Worm (Caenorhabditis elegans) whole organism, mixed stage, embryonic: ENCODE results near the gene R08A2.7.

ENCODE experiments used
- M03D4.4 ChIP-seq: sonication (generic microtip); optimal IDR thresholded peaks from 2 replicates; lab custom pipeline; 2017; ENCODE audit warnings: mild to moderate bottlenecking, missing genetic modification characterization, missing compliant biosample characterization
- bed-3 ChIP-seq: fragments of 200-800 bp; sonication (Bioruptor generic); optimal IDR thresholded peaks from 3 replicates; lab custom pipeline; 2018; ENCODE audit warnings: mild to moderate bottlenecking, missing genetic modification characterization, moderate library complexity, missing compliant biosample characterization
- blmp-1 ChIP-seq: fragments of 150-350 bp; optimal IDR thresholded peaks from 2 replicates; lab custom pipeline; 2014; ENCODE audit warnings: missing biosample characterization, missing genetic modification characterization
- ceh-43 ChIP-seq: fragments of 200-800 bp; sonication (Bioruptor generic); optimal IDR thresholded peaks from 2 replicates; lab custom pipeline; 2018; ENCODE audit warnings: mild to moderate bottlenecking, missing genetic modification characterization, moderate library complexity, missing compliant biosample characterization
- ceh-83 ChIP-seq: fragments of 200-800 bp; sonication (Bioruptor generic); optimal IDR thresholded peaks from 2 replicates; lab custom pipeline; 2018; ENCODE audit warnings: mild to moderate bottlenecking, missing genetic modification characterization, missing compliant biosample characterization
- ces-1 ChIP-seq: fragments of 150-350 bp; optimal IDR thresholded peaks from 2 replicates; lab custom pipeline; 2014; ENCODE audit warnings: missing biosample characterization, missing genetic modification reagents, missing genetic modification characterization
- cnd-1 ChIP-seq: fragments of 200-800 bp; sonication (Bioruptor generic); optimal IDR thresholded peaks from 2 replicates; lab custom pipeline; 2018; ENCODE audit warnings: mild to moderate bottlenecking, missing genetic modification characterization, missing compliant biosample characterization
- drap-1 ChIP-seq: fragments of 200-800 bp; sonication (Bioruptor generic); optimal IDR thresholded peaks from 3 replicates; lab custom pipeline; 2018; ENCODE audit warnings: mild to moderate bottlenecking, missing genetic modification characterization, missing compliant biosample characterization
- elt-1 ChIP-seq: sonication (generic microtip); optimal IDR thresholded peaks from 2 replicates; lab custom pipeline; 2017; ENCODE audit warnings: missing genetic modification characterization, mild to moderate bottlenecking, missing compliant biosample characterization, antibody characterized with exemption, moderate library complexity, borderline replicate concordance; ENCODE audit not compliant: insufficient read depth
- elt-3 ChIP-seq: fragments of 150-350 bp; optimal IDR thresholded peaks from 2 replicates; lab custom pipeline; 2014; ENCODE audit warnings: missing biosample characterization, missing genetic modification characterization
- flh-1 ChIP-seq: fragments of 200-800 bp; sonication (Bioruptor generic); optimal IDR thresholded peaks from 2 replicates; lab custom pipeline; 2018; ENCODE audit warnings: mild to moderate bottlenecking, missing genetic modification characterization, moderate library complexity, missing compliant biosample characterization
- hlh-1 ChIP-seq: fragments of 150-350 bp; optimal IDR thresholded peaks from 2 replicates; lab custom pipeline; 2014; ENCODE audit warnings: missing biosample characterization, missing genetic modification reagents, missing genetic modification characterization
- lin-13 ChIP-seq: fragments of 150-350 bp; optimal IDR thresholded peaks from 2 replicates; lab custom pipeline; 2014; ENCODE audit warnings: missing biosample characterization, missing genetic modification characterization
- lin-32 ChIP-seq: fragments of 200-800 bp; sonication (Bioruptor generic); optimal IDR thresholded peaks from 2 replicates; lab custom pipeline; 2018; ENCODE audit warnings: mild to moderate bottlenecking, missing genetic modification characterization, missing compliant biosample characterization
- mab-5 ChIP-seq: fragments of 150-350 bp; optimal IDR thresholded peaks from 2 replicates; lab custom pipeline; 2014; ENCODE audit warnings: missing biosample characterization, missing genetic modification characterization
- mls-2 ChIP-seq: sonication (generic microtip); optimal IDR thresholded peaks from 2 replicates; lab custom pipeline; 2016; ENCODE audit warnings: mild to moderate bottlenecking, missing genetic modification characterization, moderate library complexity, missing compliant biosample characterization
- nhr-12 ChIP-seq: fragments of 150-350 bp; optimal IDR thresholded peaks from 2 replicates; lab custom pipeline; 2014; ENCODE audit warnings: missing biosample characterization, missing genetic modification characterization
- nhr-2 ChIP-seq: fragments of 150-350 bp; optimal IDR thresholded peaks from 2 replicates; lab custom pipeline; 2014; ENCODE audit warnings: missing biosample characterization, missing genetic modification characterization
- nhr-237 ChIP-seq: fragments of 150-350 bp; optimal IDR thresholded peaks from 2 replicates; lab custom pipeline; 2014; ENCODE audit warnings: missing biosample characterization, missing genetic modification characterization
- nhr-28 ChIP-seq: fragments of 150-350 bp; optimal IDR thresholded peaks from 2 replicates; lab custom pipeline; 2014; ENCODE audit warnings: missing biosample characterization, missing genetic modification characterization
- pha-4 ChIP-seq: fragments of 150-350 bp; optimal IDR thresholded peaks from 2 replicates; lab custom pipeline; 2018; ENCODE audit warnings: missing biosample characterization, missing genetic modification reagents, missing genetic modification characterization
- sem-2 ChIP-seq: fragments of 200-800 bp; sonication (Bioruptor generic); optimal IDR thresholded peaks from 2 replicates; lab custom pipeline; 2018; ENCODE audit warnings: mild to moderate bottlenecking, missing genetic modification characterization, missing compliant biosample characterization
- snpc-4 ChIP-seq: fragments of 150-350 bp; optimal IDR thresholded peaks from 2 replicates; lab custom pipeline; 2014; ENCODE audit warnings: missing biosample characterization, missing genetic modification characterization
- sptf-1 ChIP-seq: sonication (generic microtip); optimal IDR thresholded peaks from 2 replicates; lab custom pipeline; 2017; ENCODE audit warnings: mild to moderate bottlenecking, missing genetic modification characterization, moderate library complexity, missing compliant biosample characterization
- tbx-8 ChIP-seq: fragments of 200-800 bp; sonication (Bioruptor generic); optimal IDR thresholded peaks from 2 replicates; lab custom pipeline; 2018; ENCODE audit warnings: mild to moderate bottlenecking, missing genetic modification characterization, moderate library complexity, missing compliant biosample characterization
- unc-120 ChIP-seq: sonication (generic microtip); optimal IDR thresholded peaks from 2 replicates; lab custom pipeline; 2017; ENCODE audit warnings: missing genetic modification characterization, missing compliant biosample characterization; ENCODE audit not compliant: poor library complexity, severe bottlenecking
- unc-39 ChIP-seq: fragments of 150-350 bp; optimal IDR thresholded peaks from 2 replicates; lab custom pipeline; 2014; ENCODE audit warnings: missing biosample characterization, missing genetic modification characterization
- unc-62 ChIP-seq: fragments of 150-350 bp; optimal IDR thresholded peaks from 2 replicates; lab custom pipeline; 2014; ENCODE audit warnings: missing biosample characterization, missing genetic modification reagents, missing genetic modification characterization
- zip-8 ChIP-seq: fragments of 150-350 bp; optimal IDR thresholded peaks from 2 replicates; lab custom pipeline; 2014; ENCODE audit warnings: missing biosample characterization, missing genetic modification characterization

Gene R08A2.7

DNA sequence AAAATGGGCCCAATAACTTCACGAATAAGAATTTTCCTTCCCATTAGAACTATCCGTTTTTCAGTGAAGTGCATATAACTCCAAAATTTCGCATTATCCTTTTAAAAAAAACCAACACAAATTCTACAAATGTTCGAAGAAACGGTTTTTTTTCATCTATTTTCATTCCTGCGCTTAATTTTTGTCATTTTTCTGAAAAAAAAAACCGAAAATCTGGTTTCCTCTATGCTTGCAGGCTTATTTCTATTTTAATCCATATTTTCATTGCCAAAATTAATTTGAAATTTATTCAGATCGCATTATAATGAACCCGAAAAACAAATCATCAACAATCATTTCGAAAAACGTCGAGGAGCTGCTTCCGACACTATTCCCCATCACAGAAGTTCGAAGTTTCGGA lies 24.5 kb upstream of the R08A2.7 start, which contains the start of gene set-5:
TSS of gene set-5 (plus strand) at position 301 of the 400 bp plus-strand sequence.
- no peak for TF ChIP-seq snpc-4 (tag; lab: Kevin White, UChicago)

ce11 chrV:14707958-14708357 lies 15.2 kb upstream of the R08A2.7 start, which contains the start of gene R08A2.9:
Gene R08A2.9 (plus strand): TSS chrV:14708258.
- TF ChIP-seq sem-2 (GFP tag; lab: Kevin White, UChicago), result no peak
- TF ChIP-seq pha-4 (tag; lab: Kevin White, UChicago), result no peak
- TF ChIP-seq mls-2 (tag; lab: Kevin White, UChicago), result no peak
- no peak for TF ChIP-seq hlh-1 (tag; lab: Kevin White, UChicago)
- TF ChIP-seq nhr-12 (tag; lab: Kevin White, UChicago), result no peak
- TF ChIP-seq nhr-237 (tag; lab: Kevin White, UChicago), result no peak
- TF ChIP-seq mab-5 (tag; lab: Kevin White, UChicago), result no peak

- TF ChIP-seq lin-13 (no peak), sem-2 (GFP tag; lab: Kevin White, UChicago) (no peak), bed-3 (GFP tag; lab: Kevin White, UChicago) (no peak), M03D4.4 (tag; lab: Kevin White, UChicago) (no peak)
Observed at ce11 chrV:14711077-14711476, 12.0 kb upstream of the R08A2.7 start, which contains the start of gene ssp-33. Gene ssp-33 (plus strand): TSS chrV:14711377.

DNA sequence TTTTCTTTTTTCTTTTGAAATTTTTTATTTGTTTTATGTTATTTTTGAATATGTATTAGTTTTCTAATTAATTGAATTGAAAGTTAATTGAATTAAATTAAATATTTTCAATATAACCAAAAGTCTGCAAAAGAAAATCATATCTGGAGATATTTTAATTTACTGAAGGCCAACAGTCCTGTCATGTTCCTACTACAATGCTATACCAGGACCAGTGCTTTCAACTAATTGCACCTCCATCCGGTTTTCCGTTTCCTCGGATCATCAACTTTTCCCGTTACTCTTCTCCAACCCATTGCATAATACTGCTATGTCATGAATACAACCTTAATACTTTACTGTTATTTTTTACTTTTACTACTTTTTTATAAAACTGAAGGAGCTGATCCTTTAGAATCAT lies 10.8 kb upstream of the R08A2.7 start, which contains the start of gene R08A2.5:
TSS of gene R08A2.5 (plus strand) at position 301 of the 400 bp plus-strand sequence.
- TF ChIP-seq ceh-43 (GFP tag; lab: Kevin White, UChicago) (no peak), elt-1 (tag; lab: Kevin White, UChicago) (no peak), elt-3 (tag; lab: Kevin White, UChicago) (no peak), nhr-12 (tag; lab: Kevin White, UChicago) (no peak), pha-4 (tag; lab: Kevin White, UChicago) (no peak), bed-3 (GFP tag; lab: Kevin White, UChicago) (no peak), sptf-1 (tag; lab: Kevin White, UChicago) (no peak), cnd-1 (no peak), flh-1 (GFP tag; lab: Kevin White, UChicago) (no peak), ceh-83 (GFP tag; lab: Kevin White, UChicago) (no peak), ces-1 (GFP tag; lab: Kevin White, UChicago) (no peak), drap-1 (GFP tag; lab: Kevin White, UChicago) (no peak)

ce11 chrV:14715608-14716007 lies 7.5 kb upstream of the R08A2.7 start, which contains the start of gene R08A2.2:
Gene R08A2.2 (minus strand): TSS chrV:14715708.
- TF ChIP-seq snpc-4 (tag; lab: Kevin White, UChicago) (no peak), sptf-1 (tag; lab: Kevin White, UChicago) (no peak), nhr-2 (tag; lab: Kevin White, UChicago) (no peak), tbx-8 (no peak), elt-1 (tag; lab: Kevin White, UChicago) (no peak), pha-4 (tag; lab: Kevin White, UChicago) (no peak), lin-13 (no peak), zip-8 (no peak)
- TF ChIP-seq, all 35 proteins: peak for 0

ce11 chrV:14716114-14716513 lies 7.0 kb upstream of the R08A2.7 start, which contains the start of gene fbxa-147:
Gene fbxa-147 (plus strand): TSS chrV:14716499.
- no peak for TF ChIP-seq ces-1 (GFP tag; lab: Kevin White, UChicago)
- no peak for TF ChIP-seq mab-5 (tag; lab: Kevin White, UChicago)
- TF ChIP-seq elt-1 (tag; lab: Kevin White, UChicago), result no peak
- no peak for TF ChIP-seq nhr-28 (tag; lab: Kevin White, UChicago)
- no peak for TF ChIP-seq M03D4.4 (tag; lab: Kevin White, UChicago)
- no peak for TF ChIP-seq lin-32
- TF ChIP-seq unc-120 (tag; lab: Kevin White, UChicago), result no peak
- no peak for TF ChIP-seq blmp-1 (tag; lab: Kevin White, UChicago)
- no peak for TF ChIP-seq nhr-237 (tag; lab: Kevin White, UChicago)
- no peak for TF ChIP-seq unc-62 (GFP tag; lab: Kevin White, UChicago)
- no peak for TF ChIP-seq ceh-43 (GFP tag; lab: Kevin White, UChicago)
- TF ChIP-seq ceh-83 (GFP tag; lab: Kevin White, UChicago), result no peak
- TF ChIP-seq unc-39 (tag; lab: Kevin White, UChicago), result no peak
- no peak for TF ChIP-seq drap-1 (GFP tag; lab: Kevin White, UChicago)
- TF ChIP-seq pha-4 (tag; lab: Kevin White, UChicago), result no peak
